Fruit fly (Drosophila melanogaster): ENCODE data around the gene prc.

dm6 chr3L:11937270-11937669 lies 28.7 kb downstream of the prc start:
- TF ChIP-seq psq (optimal IDR thresholded peaks at IDR 0.05) = no peak
- no peak for TF ChIP-seq usp (GFP tag; optimal IDR thresholded peaks at IDR 0.05)
- TF ChIP-seq CG8478 (optimal IDR thresholded peaks at IDR 0.05) = no peak
- no peak for TF ChIP-seq pan (optimal IDR thresholded peaks at IDR 0.05)
